Fruit fly (Drosophila melanogaster) whole organism, prepupa: ENCODE results near the gene yellow-f.

Experiments
- CG6854 ChIP-seq: fragments of 200-800 bp; sonication (Bioruptor generic); optimal IDR thresholded peaks from 2 replicates; lab custom pipeline; 2017; ENCODE audit warnings: missing biosample characterization, mild to moderate bottlenecking, missing genetic modification characterization
- Eip78C ChIP-seq: fragments of 200-800 bp; sonication (Bioruptor generic); peaks from one replicate; lab custom pipeline; 2016; ENCODE audit warnings: missing biosample characterization, missing genetic modification characterization
- Eip93F ChIP-seq: fragments of 200-800 bp; sonication (Bioruptor generic); optimal IDR thresholded peaks from 2 replicates; lab custom pipeline; 2016; ENCODE audit warnings: missing biosample characterization, mild to moderate bottlenecking, missing genetic modification characterization
- Ets21C ChIP-seq: fragments of 200-800 bp; sonication (Bioruptor generic); optimal IDR thresholded peaks from 3 replicates; lab custom pipeline; 2016; ENCODE audit warnings: missing biosample characterization, missing genetic modification characterization
- Gug ChIP-seq: fragments of 200-800 bp; sonication (Bioruptor generic); IDR thresholded peaks from 2 replicates; pipeline ENCODE4 v1.3.6; 2022; ENCODE audit warnings: missing biosample characterization, missing genetic modification characterization
- Hr39 ChIP-seq: fragments of 200-800 bp; sonication (Bioruptor generic); optimal IDR thresholded peaks from 2 replicates; lab custom pipeline; 2016; ENCODE audit warnings: missing biosample characterization, missing genetic modification characterization
- fd59A ChIP-seq: fragments of 200-800 bp; sonication (Bioruptor generic); optimal IDR thresholded peaks from 2 replicates; lab custom pipeline; 2017; ENCODE audit warnings: missing biosample characterization, mild to moderate bottlenecking, missing genetic modification characterization, missing genetic modification reagents
- fkh ChIP-seq: fragments of 200-800 bp; sonication (Bioruptor generic); optimal IDR thresholded peaks from 3 replicates; lab custom pipeline; 2017; ENCODE audit warnings: missing biosample characterization, mild to moderate bottlenecking, missing genetic modification characterization, moderate library complexity
- net ChIP-seq: fragments of 200-800 bp; sonication (Bioruptor generic); optimal IDR thresholded peaks from 3 replicates; lab custom pipeline; 2016; ENCODE audit warnings: missing biosample characterization, missing genetic modification characterization
- salr ChIP-seq, 2 experiments: fragments of 200-800 bp; sonication (Bioruptor generic); optimal IDR thresholded peaks; 3 replicates each; lab custom pipeline; 2016 to 2018; ENCODE audit warnings: missing biosample characterization in 2 of 2, missing genetic modification characterization in 2 of 2, mild to moderate bottlenecking in 1 of 2
- svp ChIP-seq: fragments of 200-800 bp; sonication (Bioruptor generic); peaks from one replicate; lab custom pipeline; 2016; ENCODE audit warnings: missing biosample characterization, missing genetic modification characterization

dm6 chr3R:12963491-12963890 is 29.5 kb downstream of the yellow-f start, which contains the start of gene Cyp304a1:
- TF ChIP-seq fd59A = no peak
- no peak for TF ChIP-seq svp (GFP tag; lab: Kevin White, UChicago)
- TF ChIP-seq fkh (GFP tag; lab: Kevin White, UChicago) = no peak
- TF ChIP-seq Hr39 (GFP tag; lab: Kevin White, UChicago) = no peak
- TF ChIP-seq Gug (GFP tag; lab: Robert Waterston, UW) = no peak
- TF ChIP-seq Ets21C = no peak
- no peak for TF ChIP-seq net (GFP tag; lab: Kevin White, UChicago)
- no peak for TF ChIP-seq salr (GFP tag; optimal IDR thresholded peaks at IDR 0.05; lab: Kevin White, UChicago)
- TF ChIP-seq Eip78C (GFP tag; lab: Kevin White, UChicago) = no peak
- no peak for TF ChIP-seq CG6854 (GFP tag; lab: Kevin White, UChicago)
- no peak for TF ChIP-seq Eip93F (GFP tag; lab: Kevin White, UChicago)
